Fruit fly (Drosophila melanogaster) whole organism, wandering third instar larva: Measurements from ENCODE around the gene CG33270.

Experiments used
- Abd-B ChIP-seq: fragments of >200 bp; optimal IDR thresholded peaks from 2 replicates; lab custom pipeline; 2017; ENCODE audit warnings: missing biosample characterization, missing genetic modification characterization
- CG9705 ChIP-seq: fragments of 200-800 bp; sonication (Bioruptor generic); optimal IDR thresholded peaks from 2 replicates; lab custom pipeline; 2018; ENCODE audit warnings: missing biosample characterization, mild to moderate bottlenecking, missing genetic modification characterization
- CrebA ChIP-seq: fragments of 200-800 bp; sonication (Bioruptor generic); optimal IDR thresholded peaks from 2 replicates; lab custom pipeline; 2016; ENCODE audit warnings: missing biosample characterization, mild to moderate bottlenecking, missing genetic modification characterization, borderline replicate concordance
- Dfd ChIP-seq: fragments of >200 bp; optimal IDR thresholded peaks from 2 replicates; lab custom pipeline; 2017; ENCODE audit warnings: missing biosample characterization, missing genetic modification characterization
- Dif ChIP-seq: fragments of 200-275, 200-300 bp; sonication (Bioruptor generic); optimal IDR thresholded peaks from 2 replicates; lab custom pipeline; 2018; ENCODE audit warnings: missing biosample characterization, missing genetic modification characterization; ENCODE audit not compliant: partially characterized antibody
- GATAd ChIP-seq: sonication (Bioruptor generic); optimal IDR thresholded peaks from 2 replicates; lab custom pipeline; 2016; ENCODE audit warnings: missing biosample characterization, missing genetic modification characterization
- HLH106 ChIP-seq: fragments of 200-800 bp; optimal IDR thresholded peaks from 3 replicates; lab custom pipeline; 2019; ENCODE audit warnings: missing biosample characterization, mild to moderate bottlenecking, missing genetic modification characterization, moderate library complexity
- Hnf4 ChIP-seq: fragments of 200-800 bp; sonication (Bioruptor generic); optimal IDR thresholded peaks from 2 replicates; lab custom pipeline; 2016; ENCODE audit warnings: missing biosample characterization, mild to moderate bottlenecking, missing genetic modification characterization
- Hr78 ChIP-seq: fragments of >200 bp; optimal IDR thresholded peaks from 2 replicates; lab custom pipeline; 2017; ENCODE audit warnings: missing biosample characterization, missing genetic modification characterization
- Hr83 ChIP-seq: fragments of 200-300 bp; sonication (Bioruptor generic); optimal IDR thresholded peaks from 2 replicates; lab custom pipeline; 2016; ENCODE audit warnings: missing biosample characterization, mild to moderate bottlenecking, missing genetic modification characterization, moderate library complexity; ENCODE audit not compliant: poor library complexity, severe bottlenecking
- Jra ChIP-seq: sonication (Bioruptor generic); optimal IDR thresholded peaks from 2 replicates; lab custom pipeline; 2016; ENCODE audit warnings: missing biosample characterization, missing genetic modification characterization
- Mio ChIP-seq: sonication (Bioruptor generic); optimal IDR thresholded peaks from 2 replicates; lab custom pipeline; 2016; ENCODE audit warnings: missing biosample characterization, missing genetic modification characterization
- Myc ChIP-seq: fragments of >200 bp; optimal IDR thresholded peaks from 2 replicates; lab custom pipeline; 2017
- N ChIP-seq: fragments of >200 bp; optimal IDR thresholded peaks from 2 replicates; lab custom pipeline; 2018; ENCODE audit warnings: missing biosample characterization, missing external identifiers, missing genetic modification characterization
- OdsH ChIP-seq: fragments of 200-800 bp; sonication (Bioruptor generic); optimal IDR thresholded peaks from 2 replicates; lab custom pipeline; 2016; ENCODE audit warnings: missing biosample characterization, mild to moderate bottlenecking, missing genetic modification characterization
- Rel ChIP-seq, 2 experiments: fragments of 200-800 bp; sonication (Bioruptor generic) in 1 of 2; optimal IDR thresholded peaks; 2 replicates in 1 of 2; 3 replicates in 1 of 2; lab custom pipeline; 2016 to 2019; ENCODE audit warnings: mild to moderate bottlenecking in 2 of 2, missing biosample characterization in 2 of 2, missing genetic modification characterization in 2 of 2, moderate library complexity in 1 of 2
- Sp1 ChIP-seq: fragments of 200-800 bp; sonication (Bioruptor generic); optimal IDR thresholded peaks from 3 replicates; lab custom pipeline; 2019; ENCODE audit warnings: missing biosample characterization, mild to moderate bottlenecking, missing genetic modification characterization, moderate library complexity
- brk ChIP-seq: fragments of 200-800 bp; sonication (Bioruptor generic); optimal IDR thresholded peaks from 2 replicates; lab custom pipeline; 2016; ENCODE audit warnings: missing biosample characterization, mild to moderate bottlenecking, missing genetic modification characterization
- dl ChIP-seq, 2 experiments: fragments of 175-275, 200-275 bp in 1 of 2; fragments of 200-275 bp in 1 of 2; sonication (Bioruptor generic); optimal IDR thresholded peaks; lab custom pipeline; 2018; ENCODE audit warnings: mild to moderate bottlenecking in 2 of 2, missing biosample characterization in 2 of 2, missing genetic modification characterization in 2 of 2, moderate library complexity in 2 of 2; ENCODE audit not compliant: partially characterized antibody in 2 of 2, insufficient read depth in 1 of 2
- dmrt93B ChIP-seq: fragments of 200-800 bp; sonication (Bioruptor generic); optimal IDR thresholded peaks from 2 replicates; lab custom pipeline; 2018; ENCODE audit warnings: missing biosample characterization, mild to moderate bottlenecking, missing genetic modification characterization
- ey ChIP-seq: fragments of 200-800 bp; sonication (Bioruptor generic); optimal IDR thresholded peaks from 2 replicates; lab custom pipeline; 2016; ENCODE audit warnings: missing biosample characterization, missing genetic modification characterization
- foxo ChIP-seq, 2 experiments: fragments of 200-800 bp; sonication (Bioruptor generic); optimal IDR thresholded peaks; 2 replicates in 1 of 2; 3 replicates in 1 of 2; lab custom pipeline; 2016 to 2017; ENCODE audit warnings: missing biosample characterization in 2 of 2, missing genetic modification characterization in 2 of 2
- fru ChIP-seq: fragments of 200-800 bp; sonication (Bioruptor generic); optimal IDR thresholded peaks from 3 replicates; lab custom pipeline; 2016; ENCODE audit warnings: missing biosample characterization, mild to moderate bottlenecking, missing genetic modification characterization
- h ChIP-seq: fragments of 200-800 bp; sonication (Bioruptor generic); optimal IDR thresholded peaks from 3 replicates; lab custom pipeline; 2016; ENCODE audit warnings: missing biosample characterization, mild to moderate bottlenecking, missing genetic modification characterization
- jim ChIP-seq: fragments of 175-275, 200-325 bp; sonication (Bioruptor generic); optimal IDR thresholded peaks from 2 replicates; lab custom pipeline; 2016; ENCODE audit warnings: missing biosample characterization, mild to moderate bottlenecking, missing genetic modification characterization
- lola ChIP-seq: fragments of >200 bp; optimal IDR thresholded peaks from 2 replicates; lab custom pipeline; 2017; ENCODE audit warnings: missing biosample characterization, missing genetic modification characterization
- pan ChIP-seq: fragments of >200 bp; optimal IDR thresholded peaks from 2 replicates; lab custom pipeline; 2017
- psq ChIP-seq: fragments of 200-800 bp; sonication (Bioruptor generic); optimal IDR thresholded peaks from 3 replicates; lab custom pipeline; 2017; ENCODE audit warnings: missing biosample characterization, mild to moderate bottlenecking, missing genetic modification characterization, moderate library complexity
- rgr ChIP-seq: fragments of 200-800 bp; sonication (Bioruptor generic); optimal IDR thresholded peaks from 3 replicates; lab custom pipeline; 2016; ENCODE audit warnings: missing biosample characterization, mild to moderate bottlenecking, missing genetic modification characterization
- sage ChIP-seq: fragments of 200-800 bp; sonication (Bioruptor generic); optimal IDR thresholded peaks from 2 replicates; lab custom pipeline; 2016; ENCODE audit warnings: missing biosample characterization, mild to moderate bottlenecking, missing genetic modification characterization
- sv ChIP-seq: fragments of 200-800 bp; sonication (Bioruptor generic); optimal IDR thresholded peaks from 3 replicates; lab custom pipeline; 2016; ENCODE audit warnings: missing biosample characterization, missing genetic modification characterization
- tai ChIP-seq: sonication (Bioruptor generic); optimal IDR thresholded peaks from 2 replicates; lab custom pipeline; 2016; ENCODE audit warnings: missing biosample characterization, missing genetic modification characterization
- usp ChIP-seq: fragments of >200 bp; optimal IDR thresholded peaks from 2 replicates; lab custom pipeline; 2017; ENCODE audit warnings: missing biosample characterization, missing genetic modification characterization
- woc ChIP-seq: sonication (Bioruptor generic); optimal IDR thresholded peaks from 2 replicates; lab custom pipeline; 2016; ENCODE audit warnings: missing biosample characterization, mild to moderate bottlenecking, missing genetic modification characterization

The CG33270 gene

DNA sequence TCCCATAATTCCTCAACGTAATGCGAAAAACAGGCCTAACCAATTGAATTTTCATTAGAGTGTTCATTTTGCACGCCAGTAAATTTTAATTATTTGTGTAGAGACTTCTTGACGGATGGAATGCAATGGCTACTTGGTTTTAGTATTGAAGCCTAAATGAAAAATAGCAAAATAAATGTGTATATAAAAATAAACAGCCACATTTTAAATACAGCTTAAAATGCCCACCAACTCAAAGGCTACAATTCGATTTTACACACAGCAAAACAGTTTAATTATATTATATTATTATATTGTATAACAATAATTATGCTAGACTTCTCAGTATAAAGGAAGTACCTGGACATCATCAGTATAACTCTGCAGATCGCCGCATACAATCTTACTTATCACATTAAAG is 45.9 kb upstream of the CG33270 start, which contains the start of gene Akr1B:
Akr1B (minus strand) TSS at position 101 of the 400 bp plus-strand sequence.
- no peak for TF ChIP-seq dl (GFP tag; optimal IDR thresholded peaks at IDR 0.05; lab: Kevin White, UChicago; ENCODE audit: insufficient read depth in 1 of 2, partially characterized antibody in 2 of 2)
- TF ChIP-seq psq (GFP tag; lab: Kevin White, UChicago): no peak
- no peak for TF ChIP-seq Hr83 (GFP tag; lab: Kevin White, UChicago)
- no peak for TF ChIP-seq jim (GFP tag; lab: Kevin White, UChicago)
- no peak for TF ChIP-seq fru (GFP tag; lab: Kevin White, UChicago)
- no peak for TF ChIP-seq Hr78 (GFP tag; lab: Kevin White, UChicago)
- TF ChIP-seq pan: no peak
- TF ChIP-seq tai (GFP tag; lab: Kevin White, UChicago): no peak
- no peak for TF ChIP-seq Mio
- TF ChIP-seq woc: no peak
- TF ChIP-seq Dfd (GFP tag; lab: Kevin White, UChicago): no peak
- no peak for TF ChIP-seq lola
- TF ChIP-seq Hnf4 (GFP tag; lab: Kevin White, UChicago): no peak
- no peak for TF ChIP-seq h
- TF ChIP-seq Jra (GFP tag; lab: Kevin White, UChicago): no peak
- TF ChIP-seq dmrt93B (GFP tag; lab: Kevin White, UChicago): no peak
- TF ChIP-seq GATAd (GFP tag; lab: Kevin White, UChicago): no peak

DNA sequence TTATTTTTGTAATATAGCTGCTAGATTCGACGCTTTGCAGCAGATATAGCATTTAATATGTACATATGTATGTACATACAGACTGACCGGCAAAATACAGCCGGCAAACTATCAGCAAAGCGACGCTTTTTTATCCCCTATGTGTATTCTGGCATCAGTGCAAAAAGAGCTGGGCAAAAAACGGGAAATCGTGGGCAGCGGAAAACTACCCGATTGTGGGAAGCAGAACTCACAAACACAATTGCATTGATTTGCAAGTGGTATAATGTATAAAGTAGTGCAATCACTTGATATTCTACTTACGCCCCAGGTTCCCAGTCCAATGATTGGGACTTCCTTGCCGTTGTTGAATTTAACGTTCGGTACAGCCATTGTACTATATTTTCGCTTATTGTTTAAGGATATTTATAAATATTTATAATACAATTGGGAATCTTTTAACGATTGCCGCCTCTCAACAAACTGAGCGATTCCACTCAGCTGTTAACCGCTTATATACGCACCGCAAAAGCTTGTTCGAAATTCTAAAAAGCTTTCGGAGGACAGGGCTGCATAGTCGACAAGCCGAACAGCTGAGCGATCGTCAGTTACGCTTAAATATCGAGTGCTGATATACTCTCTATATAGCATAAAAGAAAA is 44.9 kb upstream of the CG33270 start:
- TF ChIP-seq tai (GFP tag; lab: Kevin White, UChicago): no peak
- peak; percentile 56 for TF ChIP-seq brk (GFP tag; lab: Kevin White, UChicago)
- TF ChIP-seq pan: no peak
- peak; percentile 7 for TF ChIP-seq psq (GFP tag; lab: Kevin White, UChicago)
- peak; percentile 23 for TF ChIP-seq h
- no peak for TF ChIP-seq GATAd (GFP tag; lab: Kevin White, UChicago)
- peak; percentile 9 for TF ChIP-seq HLH106 (tag; lab: Kevin White, UChicago)
- TF ChIP-seq sage (GFP tag; lab: Kevin White, UChicago): peak; percentile 69
- no peak for TF ChIP-seq Abd-B (GFP tag; lab: Kevin White, UChicago)
- no peak for TF ChIP-seq woc
- TF ChIP-seq CrebA (GFP tag; lab: Kevin White, UChicago): no peak
- TF ChIP-seq Sp1 (GFP tag; lab: Kevin White, UChicago): peak; percentile 20
- no peak for TF ChIP-seq Rel (GFP tag; optimal IDR thresholded peaks at IDR 0.05; lab: Kevin White, UChicago)
- TF ChIP-seq Rel (tag; optimal IDR thresholded peaks at IDR 0.05; lab: Kevin White, UChicago): peak; percentile 13
- TF ChIP-seq dmrt93B (GFP tag; lab: Kevin White, UChicago): no peak
- no peak for TF ChIP-seq N (GFP tag; lab: Kevin White, UChicago)
- TF ChIP-seq sv (GFP tag; lab: Kevin White, UChicago): no peak
- no peak for TF ChIP-seq fru (GFP tag; lab: Kevin White, UChicago)
- no peak for TF ChIP-seq usp (GFP tag; lab: Kevin White, UChicago)
- TF ChIP-seq OdsH (GFP tag; lab: Kevin White, UChicago): peak; percentile 22
- TF ChIP-seq rgr (GFP tag; lab: Kevin White, UChicago): peak; percentile 9
- peak; percentile 43 for TF ChIP-seq Hnf4 (GFP tag; lab: Kevin White, UChicago)
- peak; percentile 6 for TF ChIP-seq Myc

DNA sequence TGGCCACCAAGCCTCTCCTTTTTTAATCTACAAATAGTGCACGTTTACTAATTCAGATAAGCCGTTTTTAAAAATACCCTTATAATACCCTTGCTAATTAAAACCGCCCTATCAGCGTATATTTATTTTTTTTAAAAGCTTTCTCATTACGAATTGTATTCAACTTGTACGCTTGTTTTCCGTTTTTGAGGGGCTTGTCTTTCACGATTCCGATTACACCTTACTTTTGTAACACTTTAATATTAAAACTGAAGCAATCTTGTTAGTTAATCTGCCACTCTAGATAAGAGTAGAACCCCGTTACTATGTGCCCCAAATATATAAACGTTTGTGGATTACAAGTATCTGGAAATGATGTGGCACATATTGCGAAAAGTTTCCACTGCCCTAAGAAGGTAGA is 44.3 kb upstream of the CG33270 start:
- TF ChIP-seq GATAd (GFP tag; lab: Kevin White, UChicago) (no peak), foxo (GFP tag; optimal IDR thresholded peaks at IDR 0.05; lab: Kevin White, UChicago) (no peak), jim (GFP tag; lab: Kevin White, UChicago) (no peak), rgr (GFP tag; lab: Kevin White, UChicago) (no peak), OdsH (GFP tag; lab: Kevin White, UChicago) (no peak), ey (GFP tag; lab: Kevin White, UChicago) (no peak), pan (no peak), lola (no peak), CG9705 (no peak), Dfd (GFP tag; lab: Kevin White, UChicago) (no peak)

DNA sequence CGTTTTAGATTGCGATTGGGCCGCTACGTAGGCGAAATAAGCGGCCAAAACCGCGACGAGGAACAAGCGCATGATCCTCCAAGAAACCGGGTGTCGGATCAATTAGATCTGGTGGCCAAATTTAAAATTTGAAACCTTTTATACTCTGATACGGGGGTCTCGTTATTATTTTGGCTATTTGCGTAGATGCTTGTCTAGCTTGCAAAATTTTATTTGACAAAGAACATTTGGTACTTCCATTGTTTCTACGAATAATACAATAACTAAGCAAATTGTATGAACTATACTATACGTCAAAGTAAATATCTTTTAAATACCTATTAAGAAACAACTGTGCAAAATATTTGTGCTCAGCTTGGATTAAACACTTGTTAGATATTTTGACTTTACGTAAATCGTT is 41.6 kb upstream of the CG33270 start, which contains the start of gene Muc68Ca:
Muc68Ca (minus strand) TSS at position 101 of the 400 bp plus-strand sequence.
- TF ChIP-seq Dif (GFP tag; lab: Kevin White, UChicago): no peak
- no peak for TF ChIP-seq Jra (GFP tag; lab: Kevin White, UChicago)
- TF ChIP-seq usp (GFP tag; lab: Kevin White, UChicago): no peak
- TF ChIP-seq GATAd (GFP tag; lab: Kevin White, UChicago): no peak
- TF ChIP-seq fru (GFP tag; lab: Kevin White, UChicago): no peak
- TF ChIP-seq CrebA (GFP tag; lab: Kevin White, UChicago): no peak
- no peak for TF ChIP-seq HLH106 (tag; lab: Kevin White, UChicago)
- TF ChIP-seq N (GFP tag; lab: Kevin White, UChicago): no peak
